Fruit fly (Drosophila melanogaster) whole organism, prepupa: ENCODE results near the gene Arpc1.

ENCODE experiments used
- Blimp-1 ChIP-seq: fragments of 200-800 bp; sonication (Bioruptor generic); optimal IDR thresholded peaks from 3 replicates; lab custom pipeline; 2017; ENCODE audit warnings: missing biosample characterization, missing genetic modification characterization, mild to moderate bottlenecking, moderate library complexity, missing genetic modification reagents
- CG10631 ChIP-seq: fragments of 200-800 bp; sonication (Bioruptor generic); optimal IDR thresholded peaks from 2 replicates; lab custom pipeline; 2016; ENCODE audit warnings: missing biosample characterization, missing genetic modification characterization
- CG10669 ChIP-seq: fragments of 200-800 bp; sonication (Bioruptor generic); optimal IDR thresholded peaks from 3 replicates; lab custom pipeline; 2018; ENCODE audit warnings: missing biosample characterization, mild to moderate bottlenecking, missing genetic modification characterization, moderate library complexity
- CG11294 ChIP-seq: fragments of 200-800 bp; sonication (Bioruptor generic); IDR thresholded peaks from 2 replicates; pipeline ENCODE4 v1.3.6; 2022; ENCODE audit warnings: missing biosample characterization, missing genetic modification characterization
- CG11762 ChIP-seq: fragments of 200-800 bp; sonication (Bioruptor generic); optimal IDR thresholded peaks from 3 replicates; lab custom pipeline; 2016; ENCODE audit warnings: missing biosample characterization, missing genetic modification characterization; ENCODE audit not compliant: insufficient read depth
- CG11902 ChIP-seq: fragments of 200-800 bp; sonication (Bioruptor generic); optimal IDR thresholded peaks from 3 replicates; lab custom pipeline; 2016; ENCODE audit warnings: missing biosample characterization, missing genetic modification characterization
- CG15336 ChIP-seq: fragments of 200-800 bp; sonication (Bioruptor generic); IDR thresholded peaks from 2 replicates; pipeline ENCODE4 v1.3.6; 2022; ENCODE audit warnings: missing biosample characterization, missing genetic modification characterization
- CG16779 ChIP-seq: fragments of 200-800 bp; sonication (Bioruptor generic); optimal IDR thresholded peaks from 3 replicates; lab custom pipeline; 2017; ENCODE audit warnings: missing biosample characterization, mild to moderate bottlenecking, missing genetic modification characterization
- CG31627 ChIP-seq: fragments of 200-800 bp; sonication (Bioruptor generic); optimal IDR thresholded peaks from 3 replicates; lab custom pipeline; 2016; ENCODE audit warnings: missing biosample characterization, missing genetic modification characterization
- CG32006 ChIP-seq: fragments of 200-800 bp; sonication (Bioruptor generic); optimal IDR thresholded peaks from 3 replicates; lab custom pipeline; 2017; ENCODE audit warnings: missing biosample characterization, mild to moderate bottlenecking, missing genetic modification characterization
- CG3919 ChIP-seq: fragments of 200-800 bp; sonication (Bioruptor generic); optimal IDR thresholded peaks from 3 replicates; lab custom pipeline; 2016; ENCODE audit warnings: missing biosample characterization, missing genetic modification characterization
- CG6163 ChIP-seq: fragments of 200-800 bp; sonication (Bioruptor generic); IDR thresholded peaks from 3 replicates; pipeline ENCODE4 v1.3.6; 2022; ENCODE audit warnings: missing biosample characterization, missing genetic modification characterization
- CG6276 ChIP-seq: fragments of 200-800 bp; sonication (Bioruptor generic); optimal IDR thresholded peaks from 2 replicates; lab custom pipeline; 2017; ENCODE audit warnings: missing biosample characterization, mild to moderate bottlenecking, missing genetic modification characterization
- CG6792 ChIP-seq: fragments of 200-800 bp; sonication (Bioruptor generic); optimal IDR thresholded peaks from 3 replicates; lab custom pipeline; 2016; ENCODE audit warnings: missing biosample characterization, missing genetic modification characterization
- CG6808 ChIP-seq: fragments of 200-800 bp; sonication (Bioruptor generic); optimal IDR thresholded peaks from 3 replicates; lab custom pipeline; 2017; ENCODE audit warnings: missing biosample characterization, missing genetic modification characterization, mild to moderate bottlenecking, moderate library complexity, missing genetic modification reagents
- CG6854 ChIP-seq: fragments of 200-800 bp; sonication (Bioruptor generic); optimal IDR thresholded peaks from 2 replicates; lab custom pipeline; 2017; ENCODE audit warnings: missing biosample characterization, mild to moderate bottlenecking, missing genetic modification characterization
- CG7368 ChIP-seq: fragments of 200-800 bp; sonication (Bioruptor generic); optimal IDR thresholded peaks from 3 replicates; lab custom pipeline; 2016; ENCODE audit warnings: missing biosample characterization, missing genetic modification characterization
- CG8119 ChIP-seq: fragments of 200-800 bp; sonication (Bioruptor generic); IDR thresholded peaks from 3 replicates; pipeline ENCODE4 v1.3.6; 2022; ENCODE audit warnings: missing biosample characterization, missing genetic modification characterization
- CG8319 ChIP-seq: fragments of 200-800 bp; sonication (Bioruptor generic); optimal IDR thresholded peaks from 3 replicates; lab custom pipeline; 2016; ENCODE audit warnings: missing biosample characterization, missing genetic modification characterization
- CG8632 ChIP-seq: fragments of 200-800 bp; sonication (Bioruptor generic); optimal IDR thresholded peaks from 3 replicates; lab custom pipeline; 2016; ENCODE audit warnings: missing biosample characterization, missing genetic modification characterization
- CG9139 ChIP-seq: fragments of 200-800 bp; sonication (Bioruptor generic); optimal IDR thresholded peaks from 3 replicates; lab custom pipeline; 2017; ENCODE audit warnings: missing biosample characterization, mild to moderate bottlenecking, missing genetic modification characterization
- Eip78C ChIP-seq: fragments of 200-800 bp; sonication (Bioruptor generic); peaks from one replicate; lab custom pipeline; 2016; ENCODE audit warnings: missing biosample characterization, missing genetic modification characterization
- Eip93F ChIP-seq: fragments of 200-800 bp; sonication (Bioruptor generic); optimal IDR thresholded peaks from 2 replicates; lab custom pipeline; 2016; ENCODE audit warnings: missing biosample characterization, mild to moderate bottlenecking, missing genetic modification characterization
- Ets96B ChIP-seq: fragments of 200-800 bp; optimal IDR thresholded peaks from 2 replicates; lab custom pipeline; 2019; ENCODE audit warnings: missing biosample characterization, mild to moderate bottlenecking, missing genetic modification characterization, moderate library complexity
- Gug ChIP-seq: fragments of 200-800 bp; sonication (Bioruptor generic); IDR thresholded peaks from 2 replicates; pipeline ENCODE4 v1.3.6; 2022; ENCODE audit warnings: missing biosample characterization, missing genetic modification characterization
- Hr38 ChIP-seq: sonication (Bioruptor generic); optimal IDR thresholded peaks from 2 replicates; lab custom pipeline; 2016; ENCODE audit warnings: missing biosample characterization, missing genetic modification characterization
- Hr39 ChIP-seq: fragments of 200-800 bp; sonication (Bioruptor generic); optimal IDR thresholded peaks from 2 replicates; lab custom pipeline; 2016; ENCODE audit warnings: missing biosample characterization, missing genetic modification characterization
- Hr4 ChIP-seq: fragments of 200-800 bp; sonication (Bioruptor generic); optimal IDR thresholded peaks from 3 replicates; lab custom pipeline; 2016; ENCODE audit warnings: missing biosample characterization, missing genetic modification characterization
- Met ChIP-seq: fragments of 200-800 bp; sonication (Bioruptor generic); optimal IDR thresholded peaks from 3 replicates; lab custom pipeline; 2016; ENCODE audit warnings: missing biosample characterization, missing genetic modification characterization
- OdsH ChIP-seq: fragments of 200-800 bp; sonication (Bioruptor generic); optimal IDR thresholded peaks from 3 replicates; lab custom pipeline; 2016; ENCODE audit warnings: missing biosample characterization, missing genetic modification characterization
- Smox ChIP-seq: fragments of 200-800 bp; sonication (Bioruptor generic); optimal IDR thresholded peaks from 3 replicates; lab custom pipeline; 2016; ENCODE audit warnings: missing biosample characterization, missing genetic modification characterization
- Sox102F ChIP-seq: fragments of 200-800 bp; sonication (Bioruptor generic); optimal IDR thresholded peaks from 2 replicates; lab custom pipeline; 2016; ENCODE audit warnings: missing biosample characterization, mild to moderate bottlenecking, missing genetic modification characterization
- Sox14 ChIP-seq: fragments of 200-800 bp; sonication (Bioruptor generic); optimal IDR thresholded peaks from 3 replicates; lab custom pipeline; 2016; ENCODE audit warnings: missing biosample characterization, missing genetic modification characterization
- Sox15 ChIP-seq: fragments of 200-800 bp; sonication (Bioruptor generic); optimal IDR thresholded peaks from 3 replicates; lab custom pipeline; 2016; ENCODE audit warnings: missing biosample characterization, missing genetic modification characterization
- achi ChIP-seq: fragments of 200-800 bp; sonication (Bioruptor generic); optimal IDR thresholded peaks from 3 replicates; lab custom pipeline; 2016; ENCODE audit warnings: missing biosample characterization, missing genetic modification characterization
- acj6 ChIP-seq: fragments of 200-800 bp; sonication (Bioruptor generic); optimal IDR thresholded peaks from 3 replicates; lab custom pipeline; 2016; ENCODE audit warnings: missing biosample characterization, missing genetic modification characterization
- cyc ChIP-seq: fragments of 200-800 bp; sonication (Bioruptor generic); optimal IDR thresholded peaks from 3 replicates; lab custom pipeline; 2016; ENCODE audit warnings: missing biosample characterization, missing genetic modification characterization
- dac ChIP-seq: fragments of 200-800 bp; sonication (Bioruptor generic); optimal IDR thresholded peaks from 2 replicates; lab custom pipeline; 2017; ENCODE audit warnings: missing biosample characterization, mild to moderate bottlenecking, missing genetic modification characterization
- dsx ChIP-seq: fragments of 200-800 bp; optimal IDR thresholded peaks from 3 replicates; lab custom pipeline; 2019; ENCODE audit warnings: missing biosample characterization, mild to moderate bottlenecking, missing genetic modification characterization, moderate library complexity; ENCODE audit not compliant: poor library complexity, severe bottlenecking
- eg ChIP-seq: fragments of 200-800 bp; sonication (Bioruptor generic); IDR thresholded peaks from 3 replicates; pipeline ENCODE4 v1.3.6; 2022; ENCODE audit warnings: missing biosample characterization, missing genetic modification characterization
- esn ChIP-seq: fragments of 200-800 bp; sonication (Bioruptor generic); optimal IDR thresholded peaks from 2 replicates; lab custom pipeline; 2016; ENCODE audit warnings: missing biosample characterization, mild to moderate bottlenecking, missing genetic modification characterization, moderate library complexity
- fd85E ChIP-seq: fragments of 200-800 bp; sonication (Bioruptor generic); optimal IDR thresholded peaks from 3 replicates; lab custom pipeline; 2016; ENCODE audit warnings: missing biosample characterization, missing genetic modification characterization
- fkh ChIP-seq: fragments of 200-800 bp; sonication (Bioruptor generic); optimal IDR thresholded peaks from 3 replicates; lab custom pipeline; 2017; ENCODE audit warnings: missing biosample characterization, mild to moderate bottlenecking, missing genetic modification characterization, moderate library complexity
- lz ChIP-seq: fragments of 200-800 bp; sonication (Bioruptor generic); optimal IDR thresholded peaks from 3 replicates; lab custom pipeline; 2016; ENCODE audit warnings: missing biosample characterization, missing genetic modification characterization
- net ChIP-seq: fragments of 200-800 bp; sonication (Bioruptor generic); optimal IDR thresholded peaks from 3 replicates; lab custom pipeline; 2016; ENCODE audit warnings: missing biosample characterization, missing genetic modification characterization
- pdm3 ChIP-seq: fragments of 200-800 bp; sonication (Bioruptor generic); optimal IDR thresholded peaks from 3 replicates; lab custom pipeline; 2016; ENCODE audit warnings: missing biosample characterization, missing genetic modification characterization
- salr ChIP-seq, 2 experiments: fragments of 200-800 bp; sonication (Bioruptor generic); optimal IDR thresholded peaks; 3 replicates each; lab custom pipeline; 2016 to 2018; ENCODE audit warnings: missing biosample characterization in 2 of 2, missing genetic modification characterization in 2 of 2, mild to moderate bottlenecking in 1 of 2
- spab ChIP-seq: fragments of 200-800 bp; sonication (Bioruptor generic); optimal IDR thresholded peaks from 2 replicates; lab custom pipeline; 2017; ENCODE audit warnings: missing biosample characterization, mild to moderate bottlenecking, missing genetic modification characterization, missing genetic modification reagents
- ss ChIP-seq, 2 experiments: fragments of 200-800 bp; sonication (Bioruptor generic); optimal IDR thresholded peaks; 2 replicates in 1 of 2; 3 replicates in 1 of 2; lab custom pipeline; 2017 to 2018; ENCODE audit warnings: mild to moderate bottlenecking in 2 of 2, missing biosample characterization in 2 of 2, missing genetic modification characterization in 2 of 2, moderate library complexity in 1 of 2
- svp ChIP-seq: fragments of 200-800 bp; sonication (Bioruptor generic); peaks from one replicate; lab custom pipeline; 2016; ENCODE audit warnings: missing biosample characterization, missing genetic modification characterization
- topi ChIP-seq: fragments of 200-800 bp; sonication (Bioruptor generic); optimal IDR thresholded peaks from 3 replicates; lab custom pipeline; 2016; ENCODE audit warnings: missing biosample characterization, missing genetic modification characterization
- vri ChIP-seq: fragments of 200-800 bp; sonication (Bioruptor generic); optimal IDR thresholded peaks from 3 replicates; lab custom pipeline; 2016; ENCODE audit warnings: missing biosample characterization, mild to moderate bottlenecking, missing genetic modification characterization

Arpc1 gene

DNA sequence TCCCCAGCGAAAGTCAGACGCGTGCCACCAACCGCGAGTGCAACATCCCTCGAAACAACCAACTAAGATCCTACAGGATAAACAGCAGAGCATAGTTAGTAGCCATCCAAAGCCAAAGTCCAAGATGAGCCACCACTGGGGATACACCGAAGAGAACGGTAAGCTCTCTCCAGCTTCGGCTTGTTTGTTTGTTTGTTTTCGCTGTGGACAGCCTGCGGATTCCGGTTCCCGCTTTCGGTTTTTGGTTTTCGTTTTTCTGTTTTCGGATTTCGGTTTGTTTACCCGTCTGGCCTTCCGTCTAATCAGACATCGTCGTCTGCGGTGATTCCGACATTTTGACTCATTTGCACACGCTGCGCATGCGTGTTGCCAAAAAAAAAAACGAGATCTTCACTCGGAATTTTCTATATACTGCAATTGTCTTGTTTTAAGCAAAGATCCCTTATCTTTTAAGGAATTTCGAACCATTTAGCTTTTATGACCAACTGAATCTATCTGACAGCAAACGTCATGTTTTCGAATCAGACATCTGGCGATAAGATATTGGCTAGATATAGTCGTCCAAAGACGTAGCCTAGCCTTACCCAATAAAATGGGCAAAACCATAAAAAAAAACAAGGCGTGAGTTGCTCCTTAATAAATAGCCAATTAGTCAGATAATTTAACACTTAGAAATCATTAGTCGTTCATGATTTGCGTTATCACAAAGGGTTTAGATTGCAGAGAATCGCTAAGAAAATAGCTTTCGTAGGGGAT, 25.6 kb downstream of the Arpc1 start:
- TF ChIP-seq CG16779 (tag; lab: Kevin White, UChicago), result no peak
- TF ChIP-seq CG11294 (GFP tag; lab: Robert Waterston, UW), result no peak
- TF ChIP-seq eg (GFP tag; lab: Robert Waterston, UW), result peak; percentile 9; the same call in 1 of the 3 replicates
- no peak for TF ChIP-seq cyc (GFP tag; lab: Kevin White, UChicago)
- TF ChIP-seq CG9139 (GFP tag; lab: Kevin White, UChicago), result no peak
- TF ChIP-seq pdm3, result no peak
- no peak for TF ChIP-seq spab (GFP tag; lab: Kevin White, UChicago)
- no peak for TF ChIP-seq CG10669 (GFP tag; lab: Kevin White, UChicago)
- no peak for TF ChIP-seq CG15336 (GFP tag; lab: Robert Waterston, UW)
- TF ChIP-seq Eip78C (GFP tag; lab: Kevin White, UChicago), result peak; percentile 53
- TF ChIP-seq ss (GFP tag; optimal IDR thresholded peaks at IDR 0.05; lab: Kevin White, UChicago), result peak in 1 of 2 experiments; percentile 16
- TF ChIP-seq achi (GFP tag; lab: Kevin White, UChicago), result no peak
- no peak for TF ChIP-seq salr (GFP tag; optimal IDR thresholded peaks at IDR 0.05; lab: Kevin White, UChicago)
- TF ChIP-seq CG31627, result no peak
- TF ChIP-seq OdsH (GFP tag; lab: Kevin White, UChicago), result no peak
- TF ChIP-seq Sox14 (GFP tag; lab: Kevin White, UChicago), result no peak
- no peak for TF ChIP-seq dsx (GFP tag; lab: Kevin White, UChicago)
- no peak for TF ChIP-seq topi (GFP tag; lab: Kevin White, UChicago)
- TF ChIP-seq Hr4 (GFP tag; lab: Kevin White, UChicago), result no peak
- peak; percentile 28 for TF ChIP-seq Blimp-1 (GFP tag; lab: Kevin White, UChicago)
- TF ChIP-seq acj6, result no peak
- peak; percentile 28 for TF ChIP-seq fkh (GFP tag; lab: Kevin White, UChicago)
- TF ChIP-seq CG6163, result no peak
- TF ChIP-seq CG7368, result no peak
- TF ChIP-seq vri, result peak; percentile 38
- no peak for TF ChIP-seq Eip93F (GFP tag; lab: Kevin White, UChicago)
- TF ChIP-seq esn (GFP tag; lab: Kevin White, UChicago), result no peak
- peak; percentile 0 for TF ChIP-seq net
- TF ChIP-seq dac (GFP tag; lab: Kevin White, UChicago), result no peak
- no peak for TF ChIP-seq CG11902 (GFP tag; lab: Kevin White, UChicago)
- TF ChIP-seq CG6808 (GFP tag; lab: Kevin White, UChicago), result peak; percentile 10
- TF ChIP-seq Smox (GFP tag; lab: Kevin White, UChicago), result no peak
- TF ChIP-seq fd85E, result no peak
- no peak for TF ChIP-seq CG32006 (GFP tag; lab: Kevin White, UChicago)
- TF ChIP-seq lz (GFP tag; lab: Kevin White, UChicago), result no peak
- no peak for TF ChIP-seq Sox102F (GFP tag; lab: Kevin White, UChicago)
- no peak for TF ChIP-seq CG8319 (GFP tag; lab: Kevin White, UChicago)
- no peak for TF ChIP-seq CG8632
- no peak for TF ChIP-seq Ets96B (tag; lab: Kevin White, UChicago)
- TF ChIP-seq Gug (GFP tag; lab: Robert Waterston, UW), result no peak
- no peak for TF ChIP-seq Met (GFP tag; lab: Kevin White, UChicago)
- no peak for TF ChIP-seq CG6792 (GFP tag; lab: Kevin White, UChicago)
- no peak for TF ChIP-seq svp
- TF ChIP-seq Sox15, result no peak
- TF ChIP-seq Hr38 (GFP tag; lab: Kevin White, UChicago), result no peak
- TF ChIP-seq CG6276 (GFP tag; lab: Kevin White, UChicago), result peak; percentile 19
- TF ChIP-seq Hr39, result no peak
- TF ChIP-seq CG3919, result no peak
- TF ChIP-seq CG6854, result peak; percentile 41
- TF ChIP-seq CG10631, result no peak
- TF ChIP-seq CG11762, result no peak
- TF ChIP-seq CG8119 (GFP tag; lab: Robert Waterston, UW), result no peak
